Worm (Caenorhabditis elegans) whole organism, late embryonic: ENCODE data around the gene fil-1.

Source experiments
- ama-1 ChIP-seq: fragments of 150-350 bp; optimal IDR thresholded peaks from 2 replicates; lab custom pipeline; 2014
- ceh-31 ChIP-seq: sonication (generic microtip); optimal IDR thresholded peaks from 2 replicates; lab custom pipeline; 2016; ENCODE audit warnings: missing genetic modification characterization, missing compliant biosample characterization
- ceh-45 ChIP-seq: fragments of 200-800 bp; sonication (Bioruptor generic); IDR thresholded peaks from 2 replicates; pipeline ENCODE4 v1.3.6; 2022; ENCODE audit warnings: missing genetic modification reagents, missing genetic modification characterization, missing compliant biosample characterization
- ceh-6 ChIP-seq: fragments of 200-800 bp; sonication (Bioruptor generic); optimal IDR thresholded peaks from 2 replicates; lab custom pipeline; 2018; ENCODE audit warnings: mild to moderate bottlenecking, missing genetic modification characterization, missing compliant biosample characterization
- fkh-10 ChIP-seq: fragments of 150-350 bp; optimal IDR thresholded peaks from 2 replicates; lab custom pipeline; 2014; ENCODE audit warnings: missing biosample characterization, missing genetic modification reagents, missing genetic modification characterization
- gmeb-2 ChIP-seq: sonication (generic microtip); optimal IDR thresholded peaks from 2 replicates; lab custom pipeline; 2016; ENCODE audit warnings: missing genetic modification characterization, inconsistent platforms, missing compliant biosample characterization
- madf-2 ChIP-seq: sonication (generic microtip); optimal IDR thresholded peaks from 2 replicates; lab custom pipeline; 2017; ENCODE audit warnings: missing genetic modification characterization, missing compliant biosample characterization
- nfya-1 ChIP-seq: sonication (generic microtip); optimal IDR thresholded peaks from 2 replicates; lab custom pipeline; 2017; ENCODE audit warnings: missing genetic modification characterization, mild to moderate bottlenecking, missing compliant biosample characterization, antibody characterized with exemption, moderate library complexity
- odd-2 ChIP-seq: sonication (generic microtip); optimal IDR thresholded peaks from 2 replicates; lab custom pipeline; 2017; ENCODE audit warnings: antibody characterized with exemption, mild to moderate bottlenecking, missing genetic modification characterization, missing compliant biosample characterization
- rnt-1 ChIP-seq: sonication (generic microtip); optimal IDR thresholded peaks from 2 replicates; lab custom pipeline; 2016; ENCODE audit warnings: missing genetic modification characterization, missing compliant biosample characterization
- sox-4 ChIP-seq: sonication (generic microtip); optimal IDR thresholded peaks from 2 replicates; lab custom pipeline; 2017; ENCODE audit warnings: mild to moderate bottlenecking, missing genetic modification characterization, inconsistent platforms, missing compliant biosample characterization
- unc-42 ChIP-seq: sonication (generic microtip); optimal IDR thresholded peaks from 2 replicates; lab custom pipeline; 2016; ENCODE audit warnings: missing genotype, missing genetic modification characterization, missing compliant biosample characterization

ce11 chrV:14979937-14980336 lies 13.7 kb upstream of the fil-1 start, which contains the start of gene xbx-1:
- TF ChIP-seq rnt-1 (tag; lab: Kevin White, UChicago) = no peak
- no peak for TF ChIP-seq nfya-1 (tag; lab: Kevin White, UChicago)
- no peak for TF ChIP-seq madf-2 (tag; lab: Kevin White, UChicago)
- TF ChIP-seq ceh-45 (GFP tag; lab: Robert Waterston, UW) = no peak
- no peak for TF ChIP-seq ama-1 (lab: Kevin White, UChicago)
- TF ChIP-seq fkh-10 = no peak
- TF ChIP-seq unc-42 = no peak
- TF ChIP-seq gmeb-2 (tag; lab: Kevin White, UChicago) = no peak
- no peak for TF ChIP-seq ceh-31 (tag; lab: Kevin White, UChicago)
- TF ChIP-seq odd-2 = no peak
- no peak for TF ChIP-seq ceh-6 (GFP tag; lab: Kevin White, UChicago)
- TF ChIP-seq sox-4 (tag; lab: Kevin White, UChicago) = no peak
